Worm (Caenorhabditis elegans) whole organism, L4 larva: Measurements from ENCODE around the gene his-2.

ENCODE experiments used
- F10B5.3 ChIP-seq: sonication (generic microtip); optimal IDR thresholded peaks from 2 replicates; lab custom pipeline; 2016; ENCODE audit warnings: mild to moderate bottlenecking, missing genetic modification characterization, missing compliant biosample characterization
- R02D3.7 ChIP-seq: fragments of 150-350 bp; sonication (generic microtip); optimal IDR thresholded peaks from 3 replicates; lab custom pipeline; 2014; ENCODE audit warnings: missing biosample characterization, missing genetic modification characterization
- T26A8.4 ChIP-seq: fragments of 200-800 bp; sonication (Bioruptor generic); IDR thresholded peaks from 2 replicates; pipeline ENCODE4 v1.3.6; 2022; ENCODE audit warnings: missing genetic modification characterization, missing compliant biosample characterization
- Y48G9A.11 ChIP-seq: fragments of 200-800 bp; sonication (Bioruptor generic); IDR thresholded peaks from 2 replicates; pipeline ENCODE4 v1.3.6; 2022; ENCODE audit warnings: missing genetic modification reagents, missing genetic modification characterization, missing compliant biosample characterization
- Y5F2A.4 ChIP-seq: fragments of 200-800 bp; sonication (Bioruptor generic); optimal IDR thresholded peaks from 2 replicates; lab custom pipeline; 2018; ENCODE audit warnings: mild to moderate bottlenecking, missing genetic modification characterization, missing compliant biosample characterization
- Y75B8A.6 ChIP-seq: fragments of 200-800 bp; sonication (Bioruptor generic); IDR thresholded peaks from 2 replicates; pipeline ENCODE4 v1.3.6; 2022; ENCODE audit warnings: missing genetic modification reagents, missing genetic modification characterization, missing compliant biosample characterization
- ZK337.2 ChIP-seq: fragments of 200-800 bp; sonication (Bioruptor generic); IDR thresholded peaks from 2 replicates; pipeline ENCODE4 v1.3.6; 2022; ENCODE audit warnings: missing genetic modification reagents, missing genetic modification characterization, missing compliant biosample characterization
- ZK546.5 ChIP-seq, 2 experiments: sonication (generic microtip); optimal IDR thresholded peaks; 2 replicates each; lab custom pipeline; 2017; ENCODE audit warnings: missing biosample characterization in 2 of 2, missing genetic modification characterization in 2 of 2
- aha-1 ChIP-seq: fragments of 150-350 bp; peaks from one replicate; lab custom pipeline; 2014; ENCODE audit warnings: missing biosample characterization, missing genetic modification characterization
- arid-1 ChIP-seq: fragments of 200-800 bp; sonication (Bioruptor generic); conservative IDR thresholded peaks from 2 replicates; pipeline ENCODE4 v1.3.6; 2022; ENCODE audit warnings: missing genetic modification reagents, missing genetic modification characterization, missing compliant biosample characterization
- ceh-44 ChIP-seq: fragments of 200-800 bp; sonication (Bioruptor generic); IDR thresholded peaks from 2 replicates; pipeline ENCODE4 v1.3.6; 2022; ENCODE audit warnings: missing genetic modification reagents, missing genetic modification characterization, missing compliant biosample characterization
- cey-2 ChIP-seq: sonication (generic microtip); optimal IDR thresholded peaks from 3 replicates; lab custom pipeline; 2017; ENCODE audit warnings: missing genetic modification characterization, mild to moderate bottlenecking, missing compliant biosample characterization, antibody characterized with exemption, borderline replicate concordance; ENCODE audit not compliant: insufficient read depth
- ctbp-1 ChIP-seq: fragments of 200-800 bp; sonication (Bioruptor generic); IDR thresholded peaks from 2 replicates; pipeline ENCODE4 v1.3.6; 2022; ENCODE audit warnings: missing genetic modification reagents, missing genetic modification characterization, missing compliant biosample characterization
- daf-12 ChIP-seq: fragments of 150-350 bp; optimal IDR thresholded peaks from 2 replicates; lab custom pipeline; 2014; ENCODE audit warnings: missing biosample characterization, missing genetic modification reagents, missing genetic modification characterization
- dmd-8 ChIP-seq: fragments of 200-800 bp; sonication (Bioruptor generic); IDR thresholded peaks from 2 replicates; pipeline ENCODE4 v1.3.6; 2022; ENCODE audit warnings: missing genetic modification characterization, missing compliant biosample characterization
- dmd-9 ChIP-seq: fragments of 200-800 bp; sonication (Bioruptor generic); IDR thresholded peaks from 2 replicates; pipeline ENCODE4 v1.3.6; 2022; ENCODE audit warnings: missing genetic modification reagents, missing genetic modification characterization, missing compliant biosample characterization
- dpl-1 ChIP-seq: fragments of 150-350 bp; optimal IDR thresholded peaks from 2 replicates; lab custom pipeline; 2014; ENCODE audit warnings: missing biosample characterization, missing genetic modification reagents, missing genetic modification characterization
- gei-8 ChIP-seq: fragments of 200-800 bp; sonication (Bioruptor generic); optimal IDR thresholded peaks from 2 replicates; lab custom pipeline; 2018; ENCODE audit warnings: mild to moderate bottlenecking, missing genetic modification characterization, missing compliant biosample characterization
- hif-1 ChIP-seq, 2 experiments: sonication (generic microtip); optimal IDR thresholded peaks; 2 replicates each; lab custom pipeline; 2016 to 2017; ENCODE audit warnings: missing compliant biosample characterization in 2 of 2, missing genetic modification characterization in 2 of 2, missing genetic modification reagents in 2 of 2, missing genotype in 2 of 2, mild to moderate bottlenecking in 1 of 2
- hlh-30 ChIP-seq: sonication (generic microtip); optimal IDR thresholded peaks from 2 replicates; lab custom pipeline; 2017; ENCODE audit warnings: antibody characterized with exemption, mild to moderate bottlenecking, missing genetic modification characterization, missing compliant biosample characterization; ENCODE audit not compliant: insufficient read depth
- hmg-1.1 ChIP-seq: fragments of 200-800 bp; sonication (Bioruptor generic); IDR thresholded peaks from 2 replicates; pipeline ENCODE4 v1.3.6; 2022; ENCODE audit warnings: missing genetic modification reagents, missing genetic modification characterization, missing compliant biosample characterization
- jun-1 ChIP-seq: fragments of 150-350 bp; optimal IDR thresholded peaks from 2 replicates; lab custom pipeline; 2014; ENCODE audit warnings: missing biosample characterization, missing genetic modification reagents, missing genetic modification characterization
- lin-13 ChIP-seq: fragments of 150-350 bp; optimal IDR thresholded peaks from 2 replicates; lab custom pipeline; 2014; ENCODE audit warnings: missing biosample characterization, missing genetic modification reagents, missing genetic modification characterization
- lin-15B ChIP-seq: fragments of 150-350 bp; sonication (generic microtip); optimal IDR thresholded peaks from 3 replicates; lab custom pipeline; 2014; ENCODE audit warnings: missing biosample characterization, missing genetic modification characterization
- lin-38 ChIP-seq: fragments of 200-800 bp; sonication (Bioruptor generic); IDR thresholded peaks from 2 replicates; pipeline ENCODE4 v1.3.6; 2022; ENCODE audit warnings: missing genetic modification reagents, missing genetic modification characterization, missing compliant biosample characterization
- lin-39 ChIP-seq: fragments of 150-350 bp; optimal IDR thresholded peaks from 2 replicates; lab custom pipeline; 2014; ENCODE audit warnings: missing biosample characterization, missing genetic modification reagents, missing genetic modification characterization
- madf-9 ChIP-seq: fragments of 200-800 bp; sonication (Bioruptor generic); conservative IDR thresholded peaks from 2 replicates; pipeline ENCODE4 v1.3.6; 2022; ENCODE audit warnings: missing genetic modification reagents, missing genetic modification characterization, missing compliant biosample characterization
- mdl-1 ChIP-seq, 2 experiments: fragments of 150-350 bp in 1 of 2; sonication (generic microtip) in 1 of 2; optimal IDR thresholded peaks; 2 replicates each; lab custom pipeline; 2014 to 2017; ENCODE audit warnings: missing biosample characterization in 2 of 2, missing genetic modification characterization in 2 of 2
- nhr-102 ChIP-seq: sonication (generic microtip); optimal IDR thresholded peaks from 2 replicates; lab custom pipeline; 2016; ENCODE audit warnings: mild to moderate bottlenecking, missing genetic modification characterization, moderate library complexity, missing compliant biosample characterization
- nhr-11 ChIP-seq: fragments of 150-350 bp; optimal IDR thresholded peaks from 2 replicates; lab custom pipeline; 2014; ENCODE audit warnings: missing biosample characterization, missing genetic modification characterization
- nhr-25 ChIP-seq: sonication (generic microtip); optimal IDR thresholded peaks from 2 replicates; lab custom pipeline; 2017; ENCODE audit warnings: missing genetic modification characterization, mild to moderate bottlenecking, missing compliant biosample characterization, antibody characterized with exemption, moderate library complexity, borderline replicate concordance; ENCODE audit not compliant: insufficient read depth
- nhr-76 ChIP-seq: fragments of 150-350 bp; optimal IDR thresholded peaks from 2 replicates; lab custom pipeline; 2014; ENCODE audit warnings: missing biosample characterization, missing genetic modification characterization
- nhr-77 ChIP-seq: fragments of 150-350 bp; optimal IDR thresholded peaks from 2 replicates; lab custom pipeline; 2014; ENCODE audit warnings: missing biosample characterization, missing genetic modification characterization
- pha-4 ChIP-seq, 2 experiments: fragments of 150-350 bp in 1 of 2; fragments of 200-800 bp in 1 of 2; sonication (Bioruptor generic) in 1 of 2; IDR thresholded peaks in 1 of 2; optimal IDR thresholded peaks in 1 of 2; 2 replicates each; pipeline versions ENCODE4 v1.3.6 to Lab custom; 2014 to 2022; ENCODE audit warnings: missing genetic modification characterization in 2 of 2, missing genetic modification reagents in 2 of 2, missing biosample characterization in 1 of 2, missing compliant biosample characterization in 1 of 2
- skn-1 ChIP-seq: fragments of 150-350 bp; optimal IDR thresholded peaks from 2 replicates; lab custom pipeline; 2014; ENCODE audit warnings: missing biosample characterization, missing genetic modification characterization
- spr-3 ChIP-seq: fragments of 200-800 bp; sonication (Bioruptor generic); optimal IDR thresholded peaks from 2 replicates; lab custom pipeline; 2018; ENCODE audit warnings: mild to moderate bottlenecking, missing genetic modification characterization, missing compliant biosample characterization
- tag-97 ChIP-seq: fragments of 200-800 bp; sonication (Bioruptor generic); IDR thresholded peaks from 2 replicates; pipeline ENCODE4 v1.3.6; 2022; ENCODE audit warnings: missing genetic modification characterization, missing compliant biosample characterization
- vab-7 ChIP-seq: fragments of 200-800 bp; sonication (Bioruptor generic); IDR thresholded peaks from 2 replicates; pipeline ENCODE4 v1.3.6; 2022; ENCODE audit warnings: missing genetic modification reagents, missing genetic modification characterization, missing compliant biosample characterization
- zfp-2 ChIP-seq: sonication (generic microtip); optimal IDR thresholded peaks from 2 replicates; lab custom pipeline; 2016; ENCODE audit warnings: mild to moderate bottlenecking, missing genetic modification characterization, missing compliant biosample characterization
- zip-11 ChIP-seq: fragments of 200-800 bp; sonication (Bioruptor generic); IDR thresholded peaks from 2 replicates; pipeline ENCODE4 v1.3.6; 2022; ENCODE audit warnings: missing genetic modification characterization, missing compliant biosample characterization
- zip-2 ChIP-seq: fragments of 150-350 bp; optimal IDR thresholded peaks from 2 replicates; lab custom pipeline; 2014; ENCODE audit warnings: missing biosample characterization, missing genetic modification characterization
- ztf-7 ChIP-seq: fragments of 150-350 bp; optimal IDR thresholded peaks from 2 replicates; lab custom pipeline; 2014; ENCODE audit warnings: missing biosample characterization, missing genetic modification characterization

Gene his-2

DNA sequence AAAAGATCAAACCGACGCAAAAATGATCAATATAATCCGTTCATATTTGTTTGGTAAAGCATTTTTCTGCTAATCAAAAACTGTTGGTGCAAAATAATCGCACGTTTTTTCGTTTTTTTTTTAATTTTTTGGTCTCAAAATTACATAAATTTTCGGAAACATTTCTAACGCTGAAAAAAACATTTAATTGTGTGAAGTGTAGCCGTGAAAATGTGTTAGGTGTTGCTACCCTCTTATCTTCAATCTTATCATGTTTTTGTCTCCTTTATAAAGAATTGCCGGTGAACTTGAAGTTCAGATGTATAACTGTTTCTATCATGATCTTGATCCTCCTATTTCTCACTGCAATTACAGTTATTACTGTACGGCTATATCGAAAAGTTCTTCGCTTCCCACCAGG is 26.9 kb upstream of the his-2 start, which contains the start of gene cyp-35D1 (continued):
- TF ChIP-seq hlh-30 (no peak), dmd-8 (GFP tag; lab: Robert Waterston, UW) (no peak), arid-1 (GFP tag; lab: Robert Waterston, UW) (no peak), nhr-76 (tag; lab: Kevin White, UChicago) (no peak)

DNA sequence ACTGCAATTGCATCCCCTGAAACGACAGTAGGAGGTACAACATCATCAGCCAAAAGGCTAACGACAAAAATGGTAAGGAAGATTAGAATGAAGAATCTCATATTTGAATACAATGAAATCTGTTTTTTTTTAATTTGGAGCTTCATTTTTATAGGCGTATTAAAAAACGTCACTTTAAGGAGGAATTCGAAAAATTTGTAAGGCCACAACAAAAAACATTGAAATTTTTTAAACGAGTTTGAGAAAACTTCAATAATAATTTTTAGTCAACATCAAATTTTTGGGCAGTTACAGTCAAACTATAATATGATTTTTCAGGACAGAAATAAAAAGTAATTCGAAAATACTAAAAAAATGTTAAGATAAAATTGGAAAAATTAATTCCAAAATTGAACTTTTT is 20.7 kb upstream of the his-2 start, which contains the start of gene F14H3.14:
Gene F14H3.14, minus strand, starts transcription at position 101 of the 400 bp plus-strand sequence.
- no peak for TF ChIP-seq Y75B8A.6
- TF ChIP-seq Y5F2A.4 (GFP tag; lab: Kevin White, UChicago): no peak
- no peak for TF ChIP-seq nhr-25 (tag; lab: Kevin White, UChicago)
- no peak for TF ChIP-seq dmd-9 (GFP tag; lab: Robert Waterston, UW)
- TF ChIP-seq Y48G9A.11 (GFP tag; lab: Robert Waterston, UW): no peak
- no peak for TF ChIP-seq dpl-1
- TF ChIP-seq spr-3 (GFP tag; lab: Kevin White, UChicago): no peak
- no peak for TF ChIP-seq nhr-102 (tag; lab: Kevin White, UChicago)
- TF ChIP-seq pha-4 (GFP tag; IDR thresholded peaks at IDR 0.05; lab: Robert Waterston, UW): no peak
- no peak for TF ChIP-seq pha-4 (tag; optimal IDR thresholded peaks at IDR 0.05; lab: Kevin White, UChicago)
- no peak for TF ChIP-seq lin-39 (tag; lab: Kevin White, UChicago)

DNA sequence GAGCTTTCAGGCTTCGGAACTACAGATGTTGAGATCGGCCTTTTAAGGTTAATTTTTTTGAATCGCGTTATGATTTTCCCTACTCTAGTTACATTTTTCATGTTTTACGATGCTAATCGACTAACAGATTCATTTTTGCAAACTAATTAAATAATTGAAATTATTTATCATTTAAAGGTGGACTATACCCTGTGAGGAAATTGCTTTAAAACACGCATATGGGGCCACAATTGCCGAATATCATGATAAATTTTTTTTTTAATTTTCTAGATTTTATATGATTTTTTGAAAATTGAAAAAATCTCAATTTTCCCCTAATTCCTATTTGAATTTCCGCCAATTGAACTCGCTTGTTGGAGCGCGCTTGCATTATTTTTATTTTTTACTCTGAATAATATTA is 19.9 kb upstream of the his-2 start, which contains the start of gene fbxa-100:
Gene fbxa-100, minus strand, starts transcription at position 101 of the 400 bp plus-strand sequence.
- TF ChIP-seq gei-8 (GFP tag; lab: Kevin White, UChicago) (no peak), aha-1 (tag; lab: Kevin White, UChicago) (peak; percentile 23)

DNA sequence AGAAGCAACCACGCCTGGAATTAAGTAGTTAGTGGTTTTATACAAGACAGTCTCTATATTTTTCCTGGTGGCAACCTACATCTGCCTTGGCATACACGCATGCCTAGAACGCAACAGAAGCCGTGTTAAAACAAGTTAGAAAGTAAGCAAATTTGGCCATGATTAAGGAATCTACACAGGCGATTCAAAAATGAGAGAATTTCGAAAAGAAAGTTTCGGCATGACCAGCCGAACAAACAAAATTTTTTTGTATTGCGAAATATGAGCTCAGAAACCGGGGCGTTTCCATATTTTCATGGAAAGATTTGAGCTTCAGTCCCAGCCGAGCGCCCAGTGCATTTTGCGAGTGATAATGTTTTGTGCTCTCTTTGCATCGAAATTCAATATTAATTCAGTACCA is 18.1 kb upstream of the his-2 start, which contains the start of gene F14H3.15:
Gene F14H3.15, minus strand, starts transcription at position 101 of the 400 bp plus-strand sequence.
- no peak for TF ChIP-seq gei-8 (GFP tag; lab: Kevin White, UChicago)
- no peak for TF ChIP-seq zfp-2 (tag; lab: Kevin White, UChicago)
- TF ChIP-seq lin-13 (GFP tag; lab: Kevin White, UChicago): no peak
- TF ChIP-seq zip-2: no peak

DNA sequence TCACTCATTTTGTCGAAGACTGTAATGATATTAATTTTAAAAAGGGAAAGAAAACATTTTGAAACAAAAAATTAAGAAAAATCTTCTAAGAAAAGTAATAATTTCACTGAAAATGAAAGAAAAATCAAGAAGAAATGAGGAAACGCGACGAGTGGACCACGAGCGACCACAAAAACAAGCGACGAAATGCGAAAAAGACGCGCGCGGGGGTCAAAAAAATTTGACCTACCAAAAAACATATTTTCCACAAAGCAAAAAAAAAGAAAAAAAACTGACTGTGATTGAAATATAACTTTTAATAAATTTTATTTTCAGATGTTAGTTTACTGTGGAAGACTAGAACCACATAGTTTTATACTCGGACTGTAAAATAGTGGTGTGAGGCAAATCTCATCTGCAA is 16.8 kb upstream of the his-2 start, which contains the start of gene F14H3.6:
Gene F14H3.6, minus strand, starts transcription at position 22 of the 400 bp plus-strand sequence.
- TF ChIP-seq nhr-77 (no peak), hif-1 (tag; optimal IDR thresholded peaks at IDR 0.05; lab: Kevin White, UChicago) (no peak), T26A8.4 (GFP tag; lab: Robert Waterston, UW) (no peak), skn-1 (tag; lab: Kevin White, UChicago) (no peak), zip-11 (no peak), tag-97 (GFP tag; lab: Robert Waterston, UW) (no peak), daf-12 (tag; lab: Kevin White, UChicago) (no peak), R02D3.7 (tag; lab: Kevin White, UChicago) (no peak), ctbp-1 (GFP tag; lab: Robert Waterston, UW) (no peak), mdl-1 (tag; optimal IDR thresholded peaks at IDR 0.05; lab: Kevin White, UChicago) (no peak), vab-7 (GFP tag; lab: Robert Waterston, UW) (no peak), ceh-44 (GFP tag; lab: Robert Waterston, UW) (no peak)

DNA sequence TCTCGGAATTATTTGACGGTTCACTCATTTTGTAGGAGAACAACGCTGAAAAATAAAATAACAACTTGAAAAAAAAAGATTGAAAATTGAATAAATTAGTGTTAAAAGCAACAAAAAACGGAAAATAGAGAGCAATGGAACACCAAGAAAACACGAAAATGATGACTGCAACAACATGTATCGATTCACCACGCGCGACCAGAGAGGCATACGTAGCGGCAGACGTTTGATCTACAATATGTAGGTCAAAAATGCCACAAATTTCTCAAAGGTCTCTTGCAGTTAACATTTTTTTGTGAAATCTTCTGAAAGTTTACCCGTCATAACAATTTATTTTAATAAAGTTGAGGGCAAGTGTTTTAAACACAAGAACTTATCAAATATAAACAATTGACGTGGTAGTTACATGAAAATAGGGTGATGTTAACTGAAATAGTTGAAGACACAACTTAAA is 15.0 kb upstream of the his-2 start, which contains the start of gene F14H3.5:
Gene F14H3.5, minus strand, starts transcription at position 51 of the 454 bp plus-strand sequence.
- TF ChIP-seq madf-9 (no peak), dmd-8 (GFP tag; lab: Robert Waterston, UW) (no peak), lin-15B (tag; lab: Kevin White, UChicago) (no peak), dmd-9 (GFP tag; lab: Robert Waterston, UW) (no peak), hmg-1.1 (GFP tag; lab: Robert Waterston, UW) (no peak), ZK546.5 (tag; optimal IDR thresholded peaks at IDR 0.05; lab: Kevin White, UChicago) (no peak), lin-38 (GFP tag; lab: Robert Waterston, UW) (no peak), jun-1 (tag; lab: Kevin White, UChicago) (no peak), ZK337.2 (GFP tag; lab: Robert Waterston, UW) (no peak), ztf-7 (tag; lab: Kevin White, UChicago) (no peak), ceh-44 (GFP tag; lab: Robert Waterston, UW) (no peak), cey-2 (tag; lab: Kevin White, UChicago) (no peak), F10B5.3 (tag; lab: Kevin White, UChicago) (no peak), nhr-11 (tag; lab: Kevin White, UChicago) (no peak)
